Fruit fly (Drosophila melanogaster) whole organism, wandering third instar larva: ENCODE measurements around the gene Icmt.

ENCODE experiments used
- Abd-B ChIP-seq: fragments of >200 bp; optimal IDR thresholded peaks from 2 replicates; lab custom pipeline; 2017; ENCODE audit warnings: missing biosample characterization, missing genetic modification characterization
- CG32264 ChIP-seq: fragments of 200-800 bp; sonication (Bioruptor generic); optimal IDR thresholded peaks from 2 replicates; lab custom pipeline; 2016; ENCODE audit warnings: missing biosample characterization, missing genetic modification characterization
- CG9705 ChIP-seq: fragments of 200-800 bp; sonication (Bioruptor generic); optimal IDR thresholded peaks from 2 replicates; lab custom pipeline; 2018; ENCODE audit warnings: missing biosample characterization, mild to moderate bottlenecking, missing genetic modification characterization
- CrebA ChIP-seq: fragments of 200-800 bp; sonication (Bioruptor generic); optimal IDR thresholded peaks from 2 replicates; lab custom pipeline; 2016; ENCODE audit warnings: missing biosample characterization, mild to moderate bottlenecking, missing genetic modification characterization, borderline replicate concordance
- Dfd ChIP-seq: fragments of >200 bp; optimal IDR thresholded peaks from 2 replicates; lab custom pipeline; 2017; ENCODE audit warnings: missing biosample characterization, missing genetic modification characterization
- Dif ChIP-seq: fragments of 200-275, 200-300 bp; sonication (Bioruptor generic); optimal IDR thresholded peaks from 2 replicates; lab custom pipeline; 2018; ENCODE audit warnings: missing biosample characterization, missing genetic modification characterization; ENCODE audit not compliant: partially characterized antibody
- GATAd ChIP-seq: sonication (Bioruptor generic); optimal IDR thresholded peaks from 2 replicates; lab custom pipeline; 2016; ENCODE audit warnings: missing biosample characterization, missing genetic modification characterization
- HLH106 ChIP-seq: fragments of 200-800 bp; optimal IDR thresholded peaks from 3 replicates; lab custom pipeline; 2019; ENCODE audit warnings: missing biosample characterization, mild to moderate bottlenecking, missing genetic modification characterization, moderate library complexity
- Hnf4 ChIP-seq: fragments of 200-800 bp; sonication (Bioruptor generic); optimal IDR thresholded peaks from 2 replicates; lab custom pipeline; 2016; ENCODE audit warnings: missing biosample characterization, mild to moderate bottlenecking, missing genetic modification characterization
- Hr78 ChIP-seq: fragments of >200 bp; optimal IDR thresholded peaks from 2 replicates; lab custom pipeline; 2017; ENCODE audit warnings: missing biosample characterization, missing genetic modification characterization
- Hr83 ChIP-seq: fragments of 200-300 bp; sonication (Bioruptor generic); optimal IDR thresholded peaks from 2 replicates; lab custom pipeline; 2016; ENCODE audit warnings: missing biosample characterization, mild to moderate bottlenecking, missing genetic modification characterization, moderate library complexity; ENCODE audit not compliant: poor library complexity, severe bottlenecking
- Jra ChIP-seq: sonication (Bioruptor generic); optimal IDR thresholded peaks from 2 replicates; lab custom pipeline; 2016; ENCODE audit warnings: missing biosample characterization, missing genetic modification characterization
- Mio ChIP-seq: sonication (Bioruptor generic); optimal IDR thresholded peaks from 2 replicates; lab custom pipeline; 2016; ENCODE audit warnings: missing biosample characterization, missing genetic modification characterization
- Myc ChIP-seq: fragments of >200 bp; optimal IDR thresholded peaks from 2 replicates; lab custom pipeline; 2017
- N ChIP-seq: fragments of >200 bp; optimal IDR thresholded peaks from 2 replicates; lab custom pipeline; 2018; ENCODE audit warnings: missing biosample characterization, missing external identifiers, missing genetic modification characterization
- OdsH ChIP-seq: fragments of 200-800 bp; sonication (Bioruptor generic); optimal IDR thresholded peaks from 2 replicates; lab custom pipeline; 2016; ENCODE audit warnings: missing biosample characterization, mild to moderate bottlenecking, missing genetic modification characterization
- Rel ChIP-seq, 2 experiments: fragments of 200-800 bp; sonication (Bioruptor generic) in 1 of 2; optimal IDR thresholded peaks; 2 replicates in 1 of 2; 3 replicates in 1 of 2; lab custom pipeline; 2016 to 2019; ENCODE audit warnings: mild to moderate bottlenecking in 2 of 2, missing biosample characterization in 2 of 2, missing genetic modification characterization in 2 of 2, moderate library complexity in 1 of 2
- Sp1 ChIP-seq: fragments of 200-800 bp; sonication (Bioruptor generic); optimal IDR thresholded peaks from 3 replicates; lab custom pipeline; 2019; ENCODE audit warnings: missing biosample characterization, mild to moderate bottlenecking, missing genetic modification characterization, moderate library complexity
- Vsx2 ChIP-seq: fragments of 200-300, 225-300 bp; sonication (Bioruptor generic); optimal IDR thresholded peaks from 2 replicates; lab custom pipeline; 2018; ENCODE audit warnings: missing biosample characterization, missing genetic modification characterization; ENCODE audit not compliant: partially characterized antibody
- br ChIP-seq: fragments of 200-800 bp; sonication (Bioruptor generic); optimal IDR thresholded peaks from 2 replicates; lab custom pipeline; 2016; ENCODE audit warnings: missing biosample characterization, missing genetic modification characterization
- brk ChIP-seq: fragments of 200-800 bp; sonication (Bioruptor generic); optimal IDR thresholded peaks from 2 replicates; lab custom pipeline; 2016; ENCODE audit warnings: missing biosample characterization, mild to moderate bottlenecking, missing genetic modification characterization
- dl ChIP-seq, 2 experiments: fragments of 175-275, 200-275 bp in 1 of 2; fragments of 200-275 bp in 1 of 2; sonication (Bioruptor generic); optimal IDR thresholded peaks; lab custom pipeline; 2018; ENCODE audit warnings: mild to moderate bottlenecking in 2 of 2, missing biosample characterization in 2 of 2, missing genetic modification characterization in 2 of 2, moderate library complexity in 2 of 2; ENCODE audit not compliant: partially characterized antibody in 2 of 2, insufficient read depth in 1 of 2
- dmrt93B ChIP-seq: fragments of 200-800 bp; sonication (Bioruptor generic); optimal IDR thresholded peaks from 2 replicates; lab custom pipeline; 2018; ENCODE audit warnings: missing biosample characterization, mild to moderate bottlenecking, missing genetic modification characterization
- dsf ChIP-seq: sonication (Bioruptor generic); optimal IDR thresholded peaks from 2 replicates; lab custom pipeline; 2016; ENCODE audit warnings: missing biosample characterization, missing genetic modification characterization, borderline replicate concordance
- ey ChIP-seq: fragments of 200-800 bp; sonication (Bioruptor generic); optimal IDR thresholded peaks from 2 replicates; lab custom pipeline; 2016; ENCODE audit warnings: missing biosample characterization, missing genetic modification characterization
- foxo ChIP-seq, 2 experiments: fragments of 200-800 bp; sonication (Bioruptor generic); optimal IDR thresholded peaks; 2 replicates in 1 of 2; 3 replicates in 1 of 2; lab custom pipeline; 2016 to 2017; ENCODE audit warnings: missing biosample characterization in 2 of 2, missing genetic modification characterization in 2 of 2
- fru ChIP-seq: fragments of 200-800 bp; sonication (Bioruptor generic); optimal IDR thresholded peaks from 3 replicates; lab custom pipeline; 2016; ENCODE audit warnings: missing biosample characterization, mild to moderate bottlenecking, missing genetic modification characterization
- h ChIP-seq: fragments of 200-800 bp; sonication (Bioruptor generic); optimal IDR thresholded peaks from 3 replicates; lab custom pipeline; 2016; ENCODE audit warnings: missing biosample characterization, mild to moderate bottlenecking, missing genetic modification characterization
- jim ChIP-seq: fragments of 175-275, 200-325 bp; sonication (Bioruptor generic); optimal IDR thresholded peaks from 2 replicates; lab custom pipeline; 2016; ENCODE audit warnings: missing biosample characterization, mild to moderate bottlenecking, missing genetic modification characterization
- lola ChIP-seq: fragments of >200 bp; optimal IDR thresholded peaks from 2 replicates; lab custom pipeline; 2017; ENCODE audit warnings: missing biosample characterization, missing genetic modification characterization
- pan ChIP-seq: fragments of >200 bp; optimal IDR thresholded peaks from 2 replicates; lab custom pipeline; 2017
- psq ChIP-seq: fragments of 200-800 bp; sonication (Bioruptor generic); optimal IDR thresholded peaks from 3 replicates; lab custom pipeline; 2017; ENCODE audit warnings: missing biosample characterization, mild to moderate bottlenecking, missing genetic modification characterization, moderate library complexity
- rgr ChIP-seq: fragments of 200-800 bp; sonication (Bioruptor generic); optimal IDR thresholded peaks from 3 replicates; lab custom pipeline; 2016; ENCODE audit warnings: missing biosample characterization, mild to moderate bottlenecking, missing genetic modification characterization
- sage ChIP-seq: fragments of 200-800 bp; sonication (Bioruptor generic); optimal IDR thresholded peaks from 2 replicates; lab custom pipeline; 2016; ENCODE audit warnings: missing biosample characterization, mild to moderate bottlenecking, missing genetic modification characterization
- sv ChIP-seq: fragments of 200-800 bp; sonication (Bioruptor generic); optimal IDR thresholded peaks from 3 replicates; lab custom pipeline; 2016; ENCODE audit warnings: missing biosample characterization, missing genetic modification characterization
- tai ChIP-seq: sonication (Bioruptor generic); optimal IDR thresholded peaks from 2 replicates; lab custom pipeline; 2016; ENCODE audit warnings: missing biosample characterization, missing genetic modification characterization
- usp ChIP-seq: fragments of >200 bp; optimal IDR thresholded peaks from 2 replicates; lab custom pipeline; 2017; ENCODE audit warnings: missing biosample characterization, missing genetic modification characterization
- woc ChIP-seq: sonication (Bioruptor generic); optimal IDR thresholded peaks from 2 replicates; lab custom pipeline; 2016; ENCODE audit warnings: missing biosample characterization, mild to moderate bottlenecking, missing genetic modification characterization

Icmt gene

dm6 chr3L:13015823-13016465 lies 2.1 kb upstream of the Icmt start, which contains the start of gene CG11267 (continued):
- TF ChIP-seq GATAd (GFP tag; lab: Kevin White, UChicago) = no peak
- TF ChIP-seq psq (GFP tag; lab: Kevin White, UChicago) = peak; percentile 46

- TF ChIP-seq rgr (no peak), tai (GFP tag; lab: Kevin White, UChicago) (peak; percentile 35)
Measured at dm6 chr3L:13019249-13019956, 1.3 kb downstream of the Icmt start.

- TF ChIP-seq Dfd (GFP tag; lab: Kevin White, UChicago) (no peak), dsf (peak; percentile 53), Mio (GFP tag; lab: Kevin White, UChicago) (no peak), sage (GFP tag; lab: Kevin White, UChicago) (no peak), CG9705 (GFP tag; lab: Kevin White, UChicago) (no peak), woc (GFP tag; lab: Kevin White, UChicago) (no peak), jim (GFP tag; lab: Kevin White, UChicago) (no peak), dmrt93B (GFP tag; lab: Kevin White, UChicago) (peak; percentile 31), h (peak; percentile 74), Hr83 (no peak), dl (GFP tag; optimal IDR thresholded peaks at IDR 0.05; lab: Kevin White, UChicago; ENCODE audit: insufficient read depth in 1 of 2, partially characterized antibody in 2 of 2) (no peak), rgr (peak; percentile 75), CG32264 (peak; percentile 38), Dif (GFP tag; lab: Kevin White, UChicago) (no peak), lola (GFP tag; lab: Kevin White, UChicago) (no peak), ey (GFP tag; lab: Kevin White, UChicago) (peak; percentile 78), Rel (GFP tag; optimal IDR thresholded peaks at IDR 0.05; lab: Kevin White, UChicago) (no peak), Rel (tag; optimal IDR thresholded peaks at IDR 0.05; lab: Kevin White, UChicago) (no peak), foxo (GFP tag; optimal IDR thresholded peaks at IDR 0.05; lab: Kevin White, UChicago) (peak in 1 of 2 experiments; percentile 78), Vsx2 (no peak), Sp1 (GFP tag; lab: Kevin White, UChicago) (peak; percentile 61), br (GFP tag; lab: Kevin White, UChicago) (peak; percentile 75), Myc (lab: Kevin White, UChicago) (no peak), Jra (peak; percentile 4), fru (peak; percentile 78), OdsH (GFP tag; lab: Kevin White, UChicago) (peak; percentile 72), pan (lab: Kevin White, UChicago) (no peak), sv (GFP tag; lab: Kevin White, UChicago) (no peak), Abd-B (GFP tag; lab: Kevin White, UChicago) (no peak), Hr78 (GFP tag; lab: Kevin White, UChicago) (no peak), tai (GFP tag; lab: Kevin White, UChicago) (peak; percentile 80), usp (GFP tag; lab: Kevin White, UChicago) (no peak), HLH106 (tag; lab: Kevin White, UChicago) (peak; percentile 61), N (no peak), psq (GFP tag; lab: Kevin White, UChicago) (peak; percentile 57), brk (GFP tag; lab: Kevin White, UChicago) (peak; percentile 50), GATAd (GFP tag; lab: Kevin White, UChicago) (no peak), Hnf4 (GFP tag; lab: Kevin White, UChicago) (peak; percentile 58), CrebA (no peak)
Measured at dm6 chr3L:13021727-13022126, 3.7 kb downstream of the Icmt start.
